Worm (Caenorhabditis elegans) whole organism, young adult: ENCODE results near the gene hpo-8.

ENCODE experiments used
- F37B4.10 ChIP-seq: fragments of 200-800 bp; sonication (Bioruptor generic); IDR thresholded peaks from 2 replicates; pipeline ENCODE4 v1.3.6; 2022; ENCODE audit warnings: missing genetic modification characterization, missing compliant biosample characterization
- Y56A3A.18 ChIP-seq: fragments of 200-800 bp; sonication (Bioruptor generic); IDR thresholded peaks from 2 replicates; pipeline ENCODE4 v1.3.6; 2022; ENCODE audit warnings: missing genetic modification reagents, missing genetic modification characterization, missing compliant biosample characterization
- Y67H2A.10 ChIP-seq: fragments of 200-800 bp; sonication (Bioruptor generic); conservative IDR thresholded peaks from 2 replicates; pipeline ENCODE4 v1.3.6; 2022; ENCODE audit warnings: missing genetic modification reagents, missing genetic modification characterization, missing compliant biosample characterization
- Y95B8A.8 ChIP-seq: fragments of 200-800 bp; sonication (Bioruptor generic); IDR thresholded peaks from 2 replicates; pipeline ENCODE4 v1.3.6; 2022; ENCODE audit warnings: missing genetic modification reagents, missing genetic modification characterization, missing compliant biosample characterization
- ama-1 ChIP-seq, 3 experiments: fragments of 150-350 bp in 1 of 3; sonication (generic microtip) in 2 of 3; optimal IDR thresholded peaks; 2 replicates each; lab custom pipeline; 2014 to 2018; ENCODE audit warnings: missing biosample characterization in 2 of 3, missing genetic modification characterization in 2 of 3, missing genetic modification reagents in 2 of 3
- aptf-2 ChIP-seq: fragments of 200-800 bp; sonication (Bioruptor generic); conservative IDR thresholded peaks from 2 replicates; pipeline ENCODE4 v1.3.6; 2022; ENCODE audit warnings: missing genetic modification reagents, missing genetic modification characterization, missing compliant biosample characterization
- atf-7 ChIP-seq: sonication (generic microtip); optimal IDR thresholded peaks from 2 replicates; lab custom pipeline; 2017; ENCODE audit warnings: mild to moderate bottlenecking, missing genetic modification characterization, missing compliant biosample characterization
- attf-5 ChIP-seq: fragments of 200-800 bp; sonication (Bioruptor generic); optimal IDR thresholded peaks from 2 replicates; lab custom pipeline; 2018; ENCODE audit warnings: mild to moderate bottlenecking, missing genetic modification characterization, missing compliant biosample characterization
- ceh-79 ChIP-seq: sonication (generic microtip); optimal IDR thresholded peaks from 2 replicates; lab custom pipeline; 2017; ENCODE audit warnings: mild to moderate bottlenecking, missing genetic modification characterization, missing compliant biosample characterization
- ceh-91 ChIP-seq: fragments of 200-800 bp; sonication (Bioruptor generic); IDR thresholded peaks from 2 replicates; pipeline ENCODE4 v1.3.6; 2022; ENCODE audit warnings: missing genetic modification reagents, missing genetic modification characterization, missing compliant biosample characterization
- dox-1 ChIP-seq: fragments of 200-800 bp; sonication (Bioruptor generic); IDR thresholded peaks from 2 replicates; pipeline ENCODE4 v1.3.6; 2022; ENCODE audit warnings: missing genetic modification reagents, missing genetic modification characterization, missing compliant biosample characterization
- egl-18 ChIP-seq: fragments of 200-800 bp; sonication (Bioruptor generic); IDR thresholded peaks from 2 replicates; pipeline ENCODE4 v1.3.6; 2022; ENCODE audit warnings: missing genetic modification reagents, missing genetic modification characterization, missing compliant biosample characterization
- egrh-3 ChIP-seq: fragments of 200-800 bp; sonication (Bioruptor generic); IDR thresholded peaks from 2 replicates; pipeline ENCODE4 v1.3.6; 2022; ENCODE audit warnings: missing genetic modification reagents, missing genetic modification characterization, missing compliant biosample characterization
- gei-17 ChIP-seq: fragments of 200-800 bp; sonication (Bioruptor generic); optimal IDR thresholded peaks from 2 replicates; lab custom pipeline; 2018; ENCODE audit warnings: mild to moderate bottlenecking, missing genetic modification characterization, missing compliant biosample characterization
- him-1 ChIP-seq: sonication (generic microtip); optimal IDR thresholded peaks from 2 replicates; lab custom pipeline; 2016; ENCODE audit warnings: missing genotype, missing genetic modification reagents, missing genetic modification characterization, missing compliant biosample characterization
- hlh-12 ChIP-seq: sonication (generic microtip); optimal IDR thresholded peaks from 2 replicates; lab custom pipeline; 2016; ENCODE audit warnings: missing genetic modification characterization, missing compliant biosample characterization
- hmg-1.2 ChIP-seq: fragments of 200-800 bp; sonication (Bioruptor generic); IDR thresholded peaks from 2 replicates; pipeline ENCODE4 v1.3.6; 2022; ENCODE audit warnings: missing genetic modification reagents, missing genetic modification characterization, missing compliant biosample characterization
- hmg-20 ChIP-seq: fragments of 200-800 bp; sonication (Bioruptor generic); IDR thresholded peaks from 2 replicates; pipeline ENCODE4 v1.3.6; 2022; ENCODE audit warnings: missing genetic modification reagents, missing genetic modification characterization, missing compliant biosample characterization
- madf-8 ChIP-seq: fragments of 200-800 bp; sonication (Bioruptor generic); conservative IDR thresholded peaks from 2 replicates; pipeline ENCODE4 v1.3.6; 2022; ENCODE audit warnings: missing genetic modification reagents, missing genetic modification characterization, missing compliant biosample characterization
- mel-28 ChIP-seq: sonication (generic microtip); optimal IDR thresholded peaks from 2 replicates; lab custom pipeline; 2016; ENCODE audit warnings: borderline replicate concordance, mild to moderate bottlenecking, missing genetic modification characterization, missing compliant biosample characterization
- mxl-1 ChIP-seq: sonication (generic microtip); optimal IDR thresholded peaks from 2 replicates; lab custom pipeline; 2016; ENCODE audit warnings: missing genetic modification characterization, missing compliant biosample characterization
- nfya-1 ChIP-seq: sonication (generic microtip); optimal IDR thresholded peaks from 2 replicates; lab custom pipeline; 2017; ENCODE audit warnings: antibody characterized with exemption, missing compliant biosample characterization, missing genetic modification characterization, borderline replicate concordance; ENCODE audit not compliant: insufficient read depth
- rpc-1 ChIP-seq, 2 experiments: fragments of 150-350 bp in 1 of 2; sonication (generic microtip) in 1 of 2; optimal IDR thresholded peaks; 2 replicates each; lab custom pipeline; 2014 to 2018; ENCODE audit warnings: missing biosample characterization in 1 of 2, missing genetic modification characterization in 1 of 2, missing genetic modification reagents in 1 of 2, missing genotype in 1 of 2
- sea-2 ChIP-seq: fragments of 200-800 bp; sonication (Bioruptor generic); IDR thresholded peaks from 2 replicates; pipeline ENCODE4 v1.3.6; 2022; ENCODE audit warnings: missing genetic modification characterization, missing compliant biosample characterization
- tbx-9 ChIP-seq: sonication (generic microtip); optimal IDR thresholded peaks from 2 replicates; lab custom pipeline; 2016; ENCODE audit warnings: borderline replicate concordance, missing genetic modification characterization, inconsistent platforms, missing compliant biosample characterization
- xnd-1 ChIP-seq: sonication (generic microtip); optimal IDR thresholded peaks from 2 replicates; lab custom pipeline; 2016; ENCODE audit warnings: missing genotype, missing genetic modification reagents, missing genetic modification characterization, missing compliant biosample characterization
- zfh-2 ChIP-seq: fragments of 200-800 bp; sonication (Bioruptor generic); conservative IDR thresholded peaks from 2 replicates; pipeline ENCODE4 v1.3.6; 2022; ENCODE audit warnings: missing genetic modification reagents, missing genetic modification characterization, missing compliant biosample characterization
- ztf-22 ChIP-seq: fragments of 200-800 bp; sonication (Bioruptor generic); optimal IDR thresholded peaks from 2 replicates; lab custom pipeline; 2018; ENCODE audit warnings: mild to moderate bottlenecking, missing genetic modification characterization, moderate library complexity, missing compliant biosample characterization
- ztf-26 ChIP-seq: sonication (generic microtip); optimal IDR thresholded peaks from 2 replicates; lab custom pipeline; 2017; ENCODE audit warnings: missing genetic modification characterization, missing compliant biosample characterization

hpo-8 gene

ce11 chrV:6829404-6829803, 9.7 kb upstream of the hpo-8 start, which contains the start of gene col-141:
Gene col-141 (plus strand): TSS chrV:6829704.
- TF ChIP-seq Y56A3A.18 (GFP tag; lab: Robert Waterston, UW) = no peak
- TF ChIP-seq hmg-1.2 (GFP tag; lab: Robert Waterston, UW) = no peak
- TF ChIP-seq atf-7 (tag; lab: Kevin White, UChicago) = no peak
- no peak for TF ChIP-seq sea-2

ce11 chrV:6830075-6830474, 9.0 kb upstream of the hpo-8 start:
- TF ChIP-seq tbx-9 (tag; lab: Kevin White, UChicago) (no peak), F37B4.10 (GFP tag; lab: Robert Waterston, UW) (0 out of 2 replicates have a peak, but pooled peaks have one; percentile 47), mel-28 (tag; lab: Kevin White, UChicago) (no peak), egrh-3 (peak; percentile 94), egl-18 (GFP tag; lab: Robert Waterston, UW) (0 out of 2 replicates have a peak, but pooled peaks have one; percentile 22)
- TF ChIP-seq, all 124 proteins: peak for 3

ce11 chrV:6830755-6831227, 8.3 kb upstream of the hpo-8 start, which contains the start of gene col-142:
Gene col-142 (plus strand): TSS chrV:6831177.
- TF ChIP-seq rpc-1 (optimal IDR thresholded peaks at IDR 0.05; lab: Kevin White, UChicago) = no peak
- TF ChIP-seq rpc-1 (tag; optimal IDR thresholded peaks at IDR 0.05; lab: Kevin White, UChicago) = no peak
- no peak for TF ChIP-seq gei-17 (GFP tag; lab: Kevin White, UChicago)
- TF ChIP-seq, all 124 proteins: peak for 0

- TF ChIP-seq egrh-3 = peak; percentile 90
- TF ChIP-seq attf-5 (GFP tag; lab: Kevin White, UChicago) = no peak
- TF ChIP-seq zfh-2 = peak; percentile 77
- TF ChIP-seq hmg-20 (GFP tag; lab: Robert Waterston, UW) = no peak
Measured at ce11 chrV:6831539-6831938, 7.5 kb upstream of the hpo-8 start.

- TF ChIP-seq Y67H2A.10 (GFP tag; lab: Robert Waterston, UW) (no peak), ceh-91 (GFP tag; lab: Robert Waterston, UW) (no peak), xnd-1 (tag; lab: Kevin White, UChicago) (no peak), madf-8 (GFP tag; lab: Robert Waterston, UW) (no peak), Y95B8A.8 (GFP tag; lab: Robert Waterston, UW) (no peak), ceh-79 (no peak), ztf-26 (tag; lab: Kevin White, UChicago) (no peak), ztf-22 (no peak), dox-1 (GFP tag; lab: Robert Waterston, UW) (no peak), hlh-12 (tag; lab: Kevin White, UChicago) (no peak), him-1 (tag; lab: Kevin White, UChicago) (no peak), ama-1 (optimal IDR thresholded peaks at IDR 0.05; lab: Kevin White, UChicago) (no peak), ama-1 (GFP tag; optimal IDR thresholded peaks at IDR 0.05; lab: Kevin White, UChicago) (no peak), nfya-1 (tag; lab: Kevin White, UChicago) (no peak), tbx-9 (tag; lab: Kevin White, UChicago) (no peak), mxl-1 (tag; lab: Kevin White, UChicago) (no peak), aptf-2 (GFP tag; lab: Robert Waterston, UW) (no peak)
Measured at ce11 chrV:6835242-6835641, 3.8 kb upstream of the hpo-8 start, which contains the start of the genes T15B7.14 and col-143. Gene T15B7.14 (minus strand): TSS chrV:6835342. Gene col-143 (plus strand): TSS chrV:6835635.

- TF ChIP-seq egl-18 (GFP tag; lab: Robert Waterston, UW) = no peak
- TF ChIP-seq zfh-2 = peak; percentile 76
- peak; percentile 86 for TF ChIP-seq egrh-3
- TF ChIP-seq, all 124 proteins: peak for 2
Measured at ce11 chrV:6836036-6836435, 3.1 kb upstream of the hpo-8 start.
